Fruit fly (Drosophila melanogaster): ENCODE data around the gene kst.

The kst gene

DNA sequence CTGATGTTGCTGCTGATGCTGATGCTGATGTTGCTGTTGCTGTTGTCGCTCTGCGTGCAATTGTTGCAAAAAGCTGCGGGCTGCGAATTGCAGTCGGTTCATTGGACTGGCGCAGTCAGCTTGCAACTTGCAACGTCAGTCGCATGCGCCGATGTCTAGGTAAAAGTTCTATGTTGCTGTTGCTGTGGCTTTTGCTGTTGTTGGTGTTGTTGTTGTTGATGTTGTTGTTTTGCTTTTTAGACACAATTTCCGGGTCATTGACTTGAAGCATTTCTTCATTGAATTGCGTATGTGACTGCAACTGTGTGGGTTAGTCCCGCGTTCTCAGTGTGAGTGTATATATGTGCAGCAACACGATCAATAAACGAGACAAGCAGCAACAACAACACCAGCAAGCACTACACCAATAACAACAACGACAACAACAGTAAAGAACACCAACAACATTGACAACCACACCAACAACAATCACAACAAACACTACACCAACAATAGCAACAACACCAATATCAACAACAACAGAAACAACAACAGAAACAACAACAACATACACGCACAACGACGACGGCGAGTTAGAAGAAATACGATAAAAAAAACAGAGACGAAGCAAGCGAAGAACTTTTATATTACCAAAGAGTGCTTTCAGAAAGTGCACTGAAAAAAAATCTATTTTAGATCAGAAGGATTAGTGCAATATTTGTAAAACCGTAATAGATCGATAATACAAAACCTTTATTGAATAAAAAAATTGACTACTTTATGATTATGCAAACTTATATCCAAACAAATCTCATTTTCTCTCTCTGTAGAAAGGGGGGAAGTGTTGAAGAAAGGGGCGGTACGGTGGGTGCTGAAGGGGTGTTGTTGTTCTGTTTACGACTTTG, 57.5 kb downstream of the kst start (continued):
- peak; percentile 38; the same call in 1 of the 2 replicates for TF ChIP-seq Rfx (GFP tag; IDR thresholded peaks at IDR 0.05)
- TF ChIP-seq CG17328 (GFP tag; IDR thresholded peaks at IDR 0.05) = peak; percentile 93
- TF ChIP-seq ash1 (GFP tag; optimal IDR thresholded peaks at IDR 0.05) = no peak
- TF ChIP-seq crc (GFP tag; optimal IDR thresholded peaks at IDR 0.05) = no peak
- TF ChIP-seq bsh (GFP tag; optimal IDR thresholded peaks at IDR 0.05) = peak in 1 of 2 experiments; percentile 96
- TF ChIP-seq da (GFP tag; optimal IDR thresholded peaks at IDR 0.05) = no peak
- peak; percentile 75 for TF ChIP-seq CG12942 (GFP tag; optimal IDR thresholded peaks at IDR 0.05)
- TF ChIP-seq CG31365 (tag; optimal IDR thresholded peaks at IDR 0.05) = no peak
- TF ChIP-seq Aef1 (GFP tag; IDR thresholded peaks at IDR 0.05) = peak; percentile 73; the same call in 2 of the 3 replicates
- TF ChIP-seq CG31441 (GFP tag; IDR thresholded peaks at IDR 0.05) = peak; percentile 93
- TF ChIP-seq onecut (GFP tag; IDR thresholded peaks at IDR 0.05) = no peak; the same call in 1 of the 2 replicates
- TF ChIP-seq CG3065 (GFP tag; optimal IDR thresholded peaks at IDR 0.05) = no peak
- TF ChIP-seq eyg (GFP tag; optimal IDR thresholded peaks at IDR 0.05) = peak; percentile 38
- peak; percentile 76 for TF ChIP-seq CG5953 (GFP tag; IDR thresholded peaks at IDR 0.05)
- peak; percentile 63; the same call in 2 of the 3 replicates for TF ChIP-seq CG2199 (GFP tag; IDR thresholded peaks at IDR 0.05)
- peak; percentile 79 for TF ChIP-seq CG17385 (GFP tag; optimal IDR thresholded peaks at IDR 0.05)
- peak; percentile 76 for TF ChIP-seq Rx (GFP tag; IDR thresholded peaks at IDR 0.05)
- peak in 1 of 2 experiments; percentile 80 for TF ChIP-seq Hr78 (GFP tag; optimal IDR thresholded peaks at IDR 0.05)
- TF ChIP-seq HLH54F (GFP tag; optimal IDR thresholded peaks at IDR 0.05) = no peak
- TF ChIP-seq Meics (GFP tag; optimal IDR thresholded peaks at IDR 0.05) = peak; percentile 57
- no peak for TF ChIP-seq dan (GFP tag; IDR thresholded peaks at IDR 0.05)
- peak; percentile 66 for TF ChIP-seq CG18476 (GFP tag; optimal IDR thresholded peaks at IDR 0.05)
- TF ChIP-seq CG30403 (GFP tag; optimal IDR thresholded peaks at IDR 0.05) = peak; percentile 85
- TF ChIP-seq CG5180 (GFP tag; optimal IDR thresholded peaks at IDR 0.05) = peak; percentile 61
- TF ChIP-seq D (optimal IDR thresholded peaks at IDR 0.05) = no peak
- peak; percentile 92 for TF ChIP-seq D (GFP tag; optimal IDR thresholded peaks at IDR 0.05)
- no peak for TF ChIP-seq cwo (GFP tag; optimal IDR thresholded peaks at IDR 0.05)
- TF ChIP-seq Ets97D (GFP tag; optimal IDR thresholded peaks at IDR 0.05) = peak; percentile 42
- TF ChIP-seq Xbp1 (GFP tag; optimal IDR thresholded peaks at IDR 0.05) = no peak
- TF ChIP-seq scrt (GFP tag; optimal IDR thresholded peaks at IDR 0.05) = peak; percentile 66
- peak; percentile 87 for TF ChIP-seq otp (GFP tag; IDR thresholded peaks at IDR 0.05)
- TF ChIP-seq CG18262 (tag; optimal IDR thresholded peaks at IDR 0.05) = peak; percentile 96
- no peak for TF ChIP-seq CG8290 (GFP tag; optimal IDR thresholded peaks at IDR 0.05)
- TF ChIP-seq CG8290 (tag; optimal IDR thresholded peaks at IDR 0.05) = peak in 1 of 2 experiments; percentile 28
- no peak for TF ChIP-seq al (GFP tag; IDR thresholded peaks at IDR 0.05)
- TF ChIP-seq B-H1 (GFP tag; IDR thresholded peaks at IDR 0.05) = peak; percentile 21
- TF ChIP-seq C15 (GFP tag; IDR thresholded peaks at IDR 0.05) = peak; percentile 19; the same call in 1 of the 3 replicates
- peak; percentile 50 for TF ChIP-seq CG2116 (GFP tag; optimal IDR thresholded peaks at IDR 0.05)
- no peak for TF ChIP-seq Lhr (GFP tag; optimal IDR thresholded peaks at IDR 0.05)
